Worm (Caenorhabditis elegans): Measurements from ENCODE around the gene T07D1.3.

ce11 chrX:2426932-2427331, 16.3 kb downstream of the T07D1.3 start:
- TF ChIP-seq ces-1 (GFP tag; optimal IDR thresholded peaks at IDR 0.05) (no peak), mdt-29 (GFP tag; IDR thresholded peaks at IDR 0.05) (no peak), nhr-10 (tag; optimal IDR thresholded peaks at IDR 0.05) (no peak), aly-2 (tag; optimal IDR thresholded peaks at IDR 0.05) (no peak)

Measured in whole organism, L4 larva.